Fruit fly (Drosophila melanogaster) whole organism, prepupa: Measurements from ENCODE around the gene CG32318.

Source experiments
- CG6854 ChIP-seq: fragments of 200-800 bp; sonication (Bioruptor generic); optimal IDR thresholded peaks from 2 replicates; lab custom pipeline; 2017; ENCODE audit warnings: missing biosample characterization, mild to moderate bottlenecking, missing genetic modification characterization
- Sox102F ChIP-seq: fragments of 200-800 bp; sonication (Bioruptor generic); optimal IDR thresholded peaks from 2 replicates; lab custom pipeline; 2016; ENCODE audit warnings: missing biosample characterization, mild to moderate bottlenecking, missing genetic modification characterization

DNA sequence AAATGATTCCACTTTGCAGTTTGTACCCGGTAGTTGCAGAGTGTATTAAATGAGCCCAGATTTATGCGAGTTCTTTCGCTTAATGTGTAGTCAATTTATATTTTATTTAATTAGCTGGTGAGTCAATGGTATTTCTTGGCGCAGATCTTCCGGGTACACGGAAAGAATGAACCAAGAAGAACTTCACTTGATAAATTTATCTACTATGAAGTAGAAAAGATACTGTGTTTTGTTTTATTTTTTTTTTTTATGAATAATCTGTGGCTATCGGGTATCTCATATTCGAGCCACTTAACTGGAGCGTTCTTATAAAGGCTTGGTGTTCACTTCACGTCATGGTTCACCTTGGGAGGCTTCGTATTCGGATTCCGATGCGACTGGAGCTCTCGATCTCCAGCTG is 18.3 kb upstream of the CG32318 start:
- no peak for TF ChIP-seq CG6854 (GFP tag; lab: Kevin White, UChicago)
- TF ChIP-seq Sox102F (GFP tag; lab: Kevin White, UChicago) = peak; percentile 40
